Worm (Caenorhabditis elegans) whole organism, early embryonic: ENCODE measurements around the gene T14B4.3.

Source experiments
- F13C5.2 ChIP-seq: sonication (generic microtip); optimal IDR thresholded peaks from 2 replicates; lab custom pipeline; 2017; ENCODE audit warnings: mild to moderate bottlenecking, missing genetic modification characterization, inconsistent platforms, missing compliant biosample characterization
- aly-1 ChIP-seq: sonication (generic microtip); optimal IDR thresholded peaks from 2 replicates; lab custom pipeline; 2016; ENCODE audit warnings: missing genetic modification characterization, missing compliant biosample characterization
- ama-1 ChIP-seq: fragments of 150-350 bp; optimal IDR thresholded peaks from 2 replicates; lab custom pipeline; 2014
- ceh-36 ChIP-seq: sonication (generic microtip); optimal IDR thresholded peaks from 2 replicates; lab custom pipeline; 2016; ENCODE audit warnings: missing genetic modification characterization, inconsistent platforms, missing compliant biosample characterization
- flt-1 ChIP-seq: fragments of 200-800 bp; sonication (Bioruptor generic); IDR thresholded peaks from 2 replicates; pipeline ENCODE4 v1.3.6; 2022; ENCODE audit warnings: missing genetic modification characterization, missing compliant biosample characterization
- hmg-4 ChIP-seq: fragments of 200-800 bp; sonication (Bioruptor generic); optimal IDR thresholded peaks from 2 replicates; lab custom pipeline; 2018; ENCODE audit warnings: mild to moderate bottlenecking, missing genetic modification characterization, missing compliant biosample characterization
- pes-1 ChIP-seq: fragments of 200-800 bp; sonication (Bioruptor generic); IDR thresholded peaks from 2 replicates; pipeline ENCODE4 v1.3.6; 2022; ENCODE audit warnings: missing genetic modification reagents, missing genetic modification characterization, missing compliant biosample characterization
- scrt-1 ChIP-seq: fragments of 200-800 bp; sonication (Bioruptor generic); IDR thresholded peaks from 2 replicates; pipeline ENCODE4 v1.3.6; 2022; ENCODE audit warnings: missing genetic modification characterization, missing compliant biosample characterization
- sea-1 ChIP-seq: fragments of 200-800 bp; sonication (Bioruptor generic); conservative IDR thresholded peaks from 2 replicates; pipeline ENCODE4 v1.3.6; 2022; ENCODE audit warnings: missing genetic modification characterization, missing compliant biosample characterization
- tbx-11 ChIP-seq: fragments of 200-800 bp; sonication (Bioruptor generic); IDR thresholded peaks from 2 replicates; pipeline ENCODE4 v1.3.6; 2022; ENCODE audit warnings: missing genetic modification characterization, missing compliant biosample characterization
- tbx-37 ChIP-seq: fragments of 200-800 bp; sonication (Bioruptor generic); conservative IDR thresholded peaks from 2 replicates; pipeline ENCODE4 v1.3.6; 2022; ENCODE audit warnings: missing genetic modification reagents, missing genetic modification characterization, missing compliant biosample characterization

ce11 chrII:6710596-6710995 lies 24.1 kb upstream of the T14B4.3 start:
- TF ChIP-seq pes-1 (GFP tag; lab: Robert Waterston, UW) (no peak), ama-1 (lab: Kevin White, UChicago) (no peak), aly-1 (tag; lab: Kevin White, UChicago) (peak; percentile 4), tbx-37 (no peak), scrt-1 (GFP tag; lab: Robert Waterston, UW) (no peak), sea-1 (GFP tag; lab: Robert Waterston, UW) (no peak), tbx-11 (GFP tag; lab: Robert Waterston, UW) (no peak), hmg-4 (no peak), flt-1 (GFP tag; lab: Robert Waterston, UW) (no peak), F13C5.2 (tag; lab: Kevin White, UChicago) (no peak), ceh-36 (peak; percentile 9)
